Worm (Caenorhabditis elegans) whole organism, L1 larva: Measurements from ENCODE around the gene K07H8.5.

Experiments
- C34B4.2 ChIP-seq: sonication (generic microtip); optimal IDR thresholded peaks from 2 replicates; lab custom pipeline; 2017; ENCODE audit warnings: mild to moderate bottlenecking, missing genetic modification characterization, missing compliant biosample characterization
- ama-1 ChIP-seq: fragments of 150-350 bp; optimal IDR thresholded peaks from 2 replicates; lab custom pipeline; 2014
- blmp-1 ChIP-seq: fragments of 150-350 bp; optimal IDR thresholded peaks from 2 replicates; lab custom pipeline; 2014; ENCODE audit warnings: missing biosample characterization, missing genetic modification characterization
- ceh-63 ChIP-seq: fragments of 200-800 bp; sonication (Bioruptor generic); optimal IDR thresholded peaks from 2 replicates; lab custom pipeline; 2018; ENCODE audit warnings: mild to moderate bottlenecking, missing genetic modification characterization, missing compliant biosample characterization
- ceh-88 ChIP-seq: fragments of 200-800 bp; sonication (Bioruptor generic); IDR thresholded peaks from 2 replicates; pipeline ENCODE4 v1.3.6; 2022; ENCODE audit warnings: missing genetic modification characterization, missing compliant biosample characterization
- dpl-1 ChIP-seq, 3 experiments: fragments of 150-350 bp in 2 of 3; sonication (generic microtip) in 1 of 3; optimal IDR thresholded peaks; 2 replicates each; lab custom pipeline; 2014 to 2017; ENCODE audit warnings: missing biosample characterization in 3 of 3, missing genetic modification characterization in 3 of 3, missing genetic modification reagents in 3 of 3
- efl-1 ChIP-seq, 4 experiments: fragments of 150-350 bp; optimal IDR thresholded peaks in 3 of 4; peaks in 1 of 4; 1 replicate in 1 of 4; 2 replicates in 3 of 4; lab custom pipeline; 2014; ENCODE audit warnings: missing biosample characterization in 2 of 4, missing genetic modification characterization in 2 of 4, missing genetic modification reagents in 2 of 4
- egl-27 ChIP-seq, 2 experiments: fragments of 150-350 bp in 1 of 2; sonication (generic microtip); optimal IDR thresholded peaks; 3 replicates each; lab custom pipeline; 2017 to 2018; ENCODE audit warnings: missing biosample characterization in 2 of 2, missing genetic modification characterization in 2 of 2, missing genetic modification reagents in 2 of 2
- elt-2 ChIP-seq: sonication (generic microtip); optimal IDR thresholded peaks from 2 replicates; lab custom pipeline; 2016; ENCODE audit warnings: missing genetic modification characterization, mild to moderate bottlenecking, inconsistent platforms, missing compliant biosample characterization, missing genetic modification reagents
- fkh-10 ChIP-seq: sonication (generic microtip); optimal IDR thresholded peaks from 2 replicates; lab custom pipeline; 2017; ENCODE audit warnings: missing biosample characterization, missing genetic modification reagents, missing genetic modification characterization
- fkh-8 ChIP-seq: sonication (generic microtip); optimal IDR thresholded peaks from 2 replicates; lab custom pipeline; 2016; ENCODE audit warnings: mild to moderate bottlenecking, missing genetic modification characterization, missing compliant biosample characterization
- grh-1 ChIP-seq: fragments of 200-800 bp; sonication (Bioruptor generic); IDR thresholded peaks from 2 replicates; pipeline ENCODE4 v1.3.6; 2022; ENCODE audit warnings: missing genetic modification reagents, missing genetic modification characterization, missing compliant biosample characterization
- hlh-4 ChIP-seq: sonication (generic microtip); optimal IDR thresholded peaks from 2 replicates; lab custom pipeline; 2016; ENCODE audit warnings: mild to moderate bottlenecking, missing genetic modification characterization, missing compliant biosample characterization
- hpl-2 ChIP-seq: fragments of 150-350 bp; optimal IDR thresholded peaks from 2 replicates; lab custom pipeline; 2014; ENCODE audit warnings: missing biosample characterization, missing genetic modification reagents, missing genetic modification characterization
- irx-1 ChIP-seq: sonication (generic microtip); optimal IDR thresholded peaks from 2 replicates; lab custom pipeline; 2016; ENCODE audit warnings: missing genetic modification characterization, missing compliant biosample characterization
- lin-14 ChIP-seq: fragments of 200-800 bp; sonication (Bioruptor generic); optimal IDR thresholded peaks from 2 replicates; lab custom pipeline; 2018; ENCODE audit warnings: mild to moderate bottlenecking, missing genetic modification characterization, moderate library complexity, missing compliant biosample characterization
- lin-15B ChIP-seq: fragments of 150-350 bp; sonication (generic microtip); optimal IDR thresholded peaks from 3 replicates; lab custom pipeline; 2014; ENCODE audit warnings: missing biosample characterization, missing genetic modification characterization
- lir-3 ChIP-seq: sonication (generic microtip); optimal IDR thresholded peaks from 2 replicates; lab custom pipeline; 2016; ENCODE audit warnings: mild to moderate bottlenecking, missing genetic modification characterization, moderate library complexity, missing compliant biosample characterization; ENCODE audit not compliant: poor library complexity
- mab-9 ChIP-seq: fragments of 200-800 bp; sonication (Bioruptor generic); IDR thresholded peaks from 2 replicates; pipeline ENCODE4 v1.3.6; 2022; ENCODE audit warnings: missing genetic modification reagents, missing genetic modification characterization, missing compliant biosample characterization
- mef-2 ChIP-seq: fragments of 150-350 bp; optimal IDR thresholded peaks from 2 replicates; lab custom pipeline; 2014; ENCODE audit warnings: missing biosample characterization, missing genetic modification characterization
- nhr-11 ChIP-seq: fragments of 150-350 bp; optimal IDR thresholded peaks from 2 replicates; lab custom pipeline; 2014; ENCODE audit warnings: missing biosample characterization, missing genetic modification characterization
- nhr-12 ChIP-seq: sonication (generic microtip); optimal IDR thresholded peaks from 2 replicates; lab custom pipeline; 2017; ENCODE audit warnings: missing biosample characterization, missing genetic modification characterization
- nhr-237 ChIP-seq: fragments of 150-350 bp; optimal IDR thresholded peaks from 2 replicates; lab custom pipeline; 2014; ENCODE audit warnings: missing biosample characterization, missing genetic modification characterization
- nhr-71 ChIP-seq: sonication (generic microtip); optimal IDR thresholded peaks from 2 replicates; lab custom pipeline; 2016; ENCODE audit warnings: mild to moderate bottlenecking, missing genetic modification characterization, moderate library complexity, missing compliant biosample characterization
- nhr-85 ChIP-seq: sonication (generic microtip); peaks from one replicate; lab custom pipeline; 2016; ENCODE audit warnings: missing genetic modification characterization, inconsistent platforms, missing compliant biosample characterization
- pag-3 ChIP-seq: sonication (generic microtip); optimal IDR thresholded peaks from 2 replicates; lab custom pipeline; 2017; ENCODE audit warnings: missing genetic modification characterization, mild to moderate bottlenecking, missing compliant biosample characterization, antibody characterized with exemption, borderline replicate concordance; ENCODE audit not compliant: insufficient read depth
- pax-3 ChIP-seq: fragments of 200-800 bp; sonication (Bioruptor generic); optimal IDR thresholded peaks from 2 replicates; lab custom pipeline; 2018; ENCODE audit warnings: mild to moderate bottlenecking, missing genetic modification characterization, moderate library complexity, missing compliant biosample characterization
- rnt-1 ChIP-seq: sonication (generic microtip); optimal IDR thresholded peaks from 2 replicates; lab custom pipeline; 2016; ENCODE audit warnings: mild to moderate bottlenecking, missing genetic modification characterization, moderate library complexity, missing compliant biosample characterization
- snpc-4 ChIP-seq: fragments of 150-350 bp; optimal IDR thresholded peaks from 2 replicates; lab custom pipeline; 2014; ENCODE audit warnings: missing biosample characterization, missing genetic modification characterization
- tbx-2 ChIP-seq: sonication (generic microtip); optimal IDR thresholded peaks from 2 replicates; lab custom pipeline; 2016; ENCODE audit warnings: missing genetic modification characterization, missing compliant biosample characterization
- unc-130 ChIP-seq: fragments of 150-350 bp; optimal IDR thresholded peaks from 2 replicates; lab custom pipeline; 2017; ENCODE audit warnings: missing biosample characterization, missing genetic modification characterization, inconsistent platforms
- unc-30 ChIP-seq: sonication (generic microtip); optimal IDR thresholded peaks from 2 replicates; lab custom pipeline; 2017; ENCODE audit warnings: missing biosample characterization, missing genetic modification characterization
- ztf-11 ChIP-seq, 2 experiments: sonication (generic microtip); optimal IDR thresholded peaks; 2 replicates each; lab custom pipeline; 2016 to 2017; ENCODE audit warnings: missing genetic modification characterization in 2 of 2, missing biosample characterization in 1 of 2, missing compliant biosample characterization in 1 of 2
- ztf-4 ChIP-seq: fragments of 150-350 bp; optimal IDR thresholded peaks from 2 replicates; lab custom pipeline; 2014; ENCODE audit warnings: missing biosample characterization, missing genetic modification characterization

K07H8.5 gene

ce11 chrIV:8236502-8236901, 31.6 kb upstream of the K07H8.5 start, which contains the start of gene nhr-66:
Gene nhr-66, minus strand, starts transcription at chrIV:8236602.
- no peak for TF ChIP-seq ztf-4
- peak; percentile 44 for TF ChIP-seq blmp-1 (tag; lab: Kevin White, UChicago)
- no peak for TF ChIP-seq elt-2 (tag; lab: Kevin White, UChicago)
- TF ChIP-seq fkh-8 (tag; lab: Kevin White, UChicago), result no peak
- no peak for TF ChIP-seq ceh-63 (GFP tag; lab: Kevin White, UChicago)
- no peak for TF ChIP-seq mab-9 (GFP tag; lab: Robert Waterston, UW)
- TF ChIP-seq unc-30 (tag; lab: Kevin White, UChicago), result no peak

- no peak for TF ChIP-seq nhr-71 (tag; lab: Kevin White, UChicago)
- TF ChIP-seq elt-2 (tag; lab: Kevin White, UChicago), result peak; percentile 34
- TF ChIP-seq, all 84 proteins: peak for 1
Observed at ce11 chrIV:8239584-8239983, 28.5 kb upstream of the K07H8.5 start.

ce11 chrIV:8241312-8241833, 26.8 kb upstream of the K07H8.5 start:
- no peak for TF ChIP-seq efl-1 (optimal IDR thresholded peaks at IDR 0.05; lab: Kevin White, UChicago)
- TF ChIP-seq efl-1 (GFP tag; optimal IDR thresholded peaks at IDR 0.05 in 1 of 2; lab: Kevin White, UChicago), result peak in 1 of 2 experiments; percentile 88
- no peak for TF ChIP-seq pag-3
- TF ChIP-seq blmp-1 (tag; lab: Kevin White, UChicago), result peak; percentile 76
- no peak for TF ChIP-seq unc-30 (tag; lab: Kevin White, UChicago)
- TF ChIP-seq irx-1, result no peak
- TF ChIP-seq ama-1 (lab: Kevin White, UChicago), result no peak
- no peak for TF ChIP-seq mab-9 (GFP tag; lab: Robert Waterston, UW)
- no peak for TF ChIP-seq nhr-11
- TF ChIP-seq dpl-1 (GFP tag; optimal IDR thresholded peaks at IDR 0.05; lab: Kevin White, UChicago), result no peak
- TF ChIP-seq nhr-85 (tag; lab: Kevin White, UChicago), result peak; percentile 49
- TF ChIP-seq lin-14 (GFP tag; lab: Kevin White, UChicago), result peak; percentile 58

ce11 chrIV:8243170-8243569, 25.0 kb upstream of the K07H8.5 start:
- TF ChIP-seq nhr-12 (tag; lab: Kevin White, UChicago), result no peak
- TF ChIP-seq egl-27 (tag; optimal IDR thresholded peaks at IDR 0.05; lab: Kevin White, UChicago), result no peak
- TF ChIP-seq hpl-2 (GFP tag; lab: Kevin White, UChicago), result no peak
- TF ChIP-seq fkh-10, result no peak
- no peak for TF ChIP-seq nhr-237
- peak; percentile 3 for TF ChIP-seq rnt-1 (tag; lab: Kevin White, UChicago)
- no peak for TF ChIP-seq snpc-4
- TF ChIP-seq pax-3, result no peak
- TF ChIP-seq unc-130 (tag; lab: Kevin White, UChicago), result no peak
- TF ChIP-seq mef-2 (tag; lab: Kevin White, UChicago), result no peak
- peak; percentile 84 for TF ChIP-seq nhr-85 (tag; lab: Kevin White, UChicago)
- TF ChIP-seq tbx-2 (tag; lab: Kevin White, UChicago), result no peak
- no peak for TF ChIP-seq C34B4.2 (tag; lab: Kevin White, UChicago)
- TF ChIP-seq blmp-1 (tag; lab: Kevin White, UChicago), result peak; percentile 15
- TF ChIP-seq grh-1 (GFP tag; lab: Robert Waterston, UW), result no peak
- no peak for TF ChIP-seq lir-3 (tag; lab: Kevin White, UChicago)
- TF ChIP-seq efl-1 (optimal IDR thresholded peaks at IDR 0.05; lab: Kevin White, UChicago), result no peak
- peak in 1 of 2 experiments; percentile 70 for TF ChIP-seq efl-1 (GFP tag; optimal IDR thresholded peaks at IDR 0.05 in 1 of 2; lab: Kevin White, UChicago)
- no peak for TF ChIP-seq hlh-4 (tag; lab: Kevin White, UChicago)

ce11 chrIV:8243599-8243998, 24.5 kb upstream of the K07H8.5 start, which contains the start of gene T09A12.8:
Gene T09A12.8, minus strand, starts transcription at chrIV:8243699.
- TF ChIP-seq ceh-88 (GFP tag; lab: Robert Waterston, UW), result no peak
- TF ChIP-seq ztf-11 (tag; optimal IDR thresholded peaks at IDR 0.05; lab: Kevin White, UChicago), result no peak
- TF ChIP-seq lin-15B (tag; lab: Kevin White, UChicago), result no peak
- no peak for TF ChIP-seq nhr-237
- TF ChIP-seq, all 84 proteins: peak for 0
